Worm (Caenorhabditis elegans) whole organism, L4 larva: Measurements from ENCODE around the gene fbxb-90.

Experiments
- R02D3.7 ChIP-seq: fragments of 150-350 bp; sonication (generic microtip); optimal IDR thresholded peaks from 3 replicates; lab custom pipeline; 2014; ENCODE audit warnings: missing biosample characterization, missing genetic modification characterization
- ama-1 ChIP-seq: fragments of 150-350 bp; optimal IDR thresholded peaks from 2 replicates; lab custom pipeline; 2014; ENCODE audit warnings: inconsistent platforms, mixed read lengths
- ceh-44 ChIP-seq: fragments of 200-800 bp; sonication (Bioruptor generic); IDR thresholded peaks from 2 replicates; pipeline ENCODE4 v1.3.6; 2022; ENCODE audit warnings: missing genetic modification reagents, missing genetic modification characterization, missing compliant biosample characterization
- ces-1 ChIP-seq: fragments of 150-350 bp; sonication (generic microtip); optimal IDR thresholded peaks from 4 replicates; lab custom pipeline; 2014; ENCODE audit warnings: missing biosample characterization, missing genetic modification reagents, missing genetic modification characterization
- mep-1 ChIP-seq: fragments of 150-350 bp; sonication (generic microtip); optimal IDR thresholded peaks from 3 replicates; lab custom pipeline; 2014; ENCODE audit warnings: missing biosample characterization, missing genetic modification characterization
- unc-39 ChIP-seq: sonication (generic microtip); optimal IDR thresholded peaks from 2 replicates; lab custom pipeline; 2017; ENCODE audit warnings: missing biosample characterization, missing genetic modification characterization
- ztf-11 ChIP-seq: fragments of 150-350 bp; optimal IDR thresholded peaks from 2 replicates; lab custom pipeline; 2014; ENCODE audit warnings: missing biosample characterization, missing genetic modification characterization

DNA sequence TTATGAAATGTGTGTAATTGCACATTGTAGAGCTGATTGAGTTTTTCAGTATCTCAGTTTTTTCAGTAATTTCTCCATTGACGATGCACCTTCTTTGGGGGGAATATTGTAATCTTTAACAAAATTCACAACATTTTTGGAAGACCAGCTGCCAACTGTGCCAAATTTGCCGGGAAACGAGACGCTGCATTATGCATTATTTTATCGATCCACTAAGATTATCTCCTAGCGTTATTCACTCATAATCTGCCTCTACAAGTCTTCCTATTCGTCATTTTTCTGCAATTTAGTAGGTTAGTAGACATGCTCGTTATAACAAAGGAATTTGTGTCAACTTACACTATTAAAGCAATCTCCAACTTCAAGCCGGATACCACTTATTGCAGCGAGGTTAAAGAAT is 16.9 kb downstream of the fbxb-90 start, which contains the start of the genes sdz-12 and bath-31:
- no peak for TF ChIP-seq R02D3.7 (tag; lab: Kevin White, UChicago)
- no peak for TF ChIP-seq ceh-44 (GFP tag; lab: Robert Waterston, UW)
- TF ChIP-seq unc-39 (tag; lab: Kevin White, UChicago) = no peak
- TF ChIP-seq ztf-11 (tag; lab: Kevin White, UChicago) = no peak
- TF ChIP-seq ces-1 (GFP tag; lab: Kevin White, UChicago) = no peak
- no peak for TF ChIP-seq ama-1 (lab: Kevin White, UChicago)
- TF ChIP-seq mep-1 (tag; lab: Kevin White, UChicago) = no peak
